Worm (Caenorhabditis elegans) whole organism, late embryonic: Measurements from ENCODE around the gene D1086.3.

Experiments
- F13H6.1 ChIP-seq: sonication (generic microtip); optimal IDR thresholded peaks from 2 replicates; lab custom pipeline; 2016; ENCODE audit warnings: missing genetic modification characterization, missing compliant biosample characterization
- Y22D7AL.16 ChIP-seq: sonication (generic microtip); optimal IDR thresholded peaks from 2 replicates; lab custom pipeline; 2016; ENCODE audit warnings: missing genetic modification characterization, missing compliant biosample characterization
- ceh-18 ChIP-seq: sonication (generic microtip); optimal IDR thresholded peaks from 2 replicates; lab custom pipeline; 2016; ENCODE audit warnings: missing genetic modification characterization, missing compliant biosample characterization
- ceh-24 ChIP-seq: sonication (generic microtip); optimal IDR thresholded peaks from 2 replicates; lab custom pipeline; 2016; ENCODE audit warnings: mild to moderate bottlenecking, missing genetic modification characterization, missing compliant biosample characterization
- ceh-31 ChIP-seq: sonication (generic microtip); optimal IDR thresholded peaks from 2 replicates; lab custom pipeline; 2016; ENCODE audit warnings: missing genetic modification characterization, missing compliant biosample characterization
- ceh-48 ChIP-seq: sonication (generic microtip); optimal IDR thresholded peaks from 2 replicates; lab custom pipeline; 2016; ENCODE audit warnings: missing genetic modification characterization, inconsistent platforms, missing compliant biosample characterization
- elt-4 ChIP-seq: sonication (generic microtip); optimal IDR thresholded peaks from 2 replicates; lab custom pipeline; 2016; ENCODE audit warnings: missing genetic modification characterization, missing compliant biosample characterization
- fkh-10 ChIP-seq: fragments of 150-350 bp; optimal IDR thresholded peaks from 2 replicates; lab custom pipeline; 2014; ENCODE audit warnings: missing biosample characterization, missing genetic modification reagents, missing genetic modification characterization
- hlh-13 ChIP-seq: fragments of 200-800 bp; sonication (Bioruptor generic); optimal IDR thresholded peaks from 2 replicates; lab custom pipeline; 2018; ENCODE audit warnings: mild to moderate bottlenecking, missing genetic modification characterization, missing compliant biosample characterization
- hlh-30 ChIP-seq: sonication (generic microtip); optimal IDR thresholded peaks from 2 replicates; lab custom pipeline; 2017; ENCODE audit warnings: antibody characterized with exemption, missing genetic modification characterization, missing compliant biosample characterization; ENCODE audit not compliant: insufficient read depth
- hlh-6 ChIP-seq: sonication (generic microtip); optimal IDR thresholded peaks from 2 replicates; lab custom pipeline; 2016; ENCODE audit warnings: missing genotype, missing genetic modification characterization, missing compliant biosample characterization
- lim-6 ChIP-seq: sonication (generic microtip); optimal IDR thresholded peaks from 2 replicates; lab custom pipeline; 2016; ENCODE audit warnings: missing genetic modification characterization, missing compliant biosample characterization
- lin-11 ChIP-seq: fragments of 200-800 bp; sonication (Bioruptor generic); optimal IDR thresholded peaks from 2 replicates; lab custom pipeline; 2018; ENCODE audit warnings: mild to moderate bottlenecking, missing genetic modification characterization, missing compliant biosample characterization
- madf-2 ChIP-seq: sonication (generic microtip); optimal IDR thresholded peaks from 2 replicates; lab custom pipeline; 2017; ENCODE audit warnings: missing genetic modification characterization, missing compliant biosample characterization
- nfya-1 ChIP-seq: sonication (generic microtip); optimal IDR thresholded peaks from 2 replicates; lab custom pipeline; 2017; ENCODE audit warnings: missing genetic modification characterization, mild to moderate bottlenecking, missing compliant biosample characterization, antibody characterized with exemption, moderate library complexity
- pha-4 ChIP-seq: fragments of 150-350 bp; optimal IDR thresholded peaks from 2 replicates; lab custom pipeline; 2018; ENCODE audit warnings: missing biosample characterization, missing genetic modification reagents, missing genetic modification characterization
- rnt-1 ChIP-seq: sonication (generic microtip); optimal IDR thresholded peaks from 2 replicates; lab custom pipeline; 2016; ENCODE audit warnings: missing genetic modification characterization, missing compliant biosample characterization
- sox-2 ChIP-seq: fragments of 200-800 bp; sonication (Bioruptor generic); IDR thresholded peaks from 2 replicates; pipeline ENCODE4 v1.3.6; 2022; ENCODE audit warnings: missing genetic modification reagents, missing genetic modification characterization, missing compliant biosample characterization
- tbx-2 ChIP-seq: sonication (generic microtip); optimal IDR thresholded peaks from 2 replicates; lab custom pipeline; 2016; ENCODE audit warnings: missing genetic modification characterization, missing compliant biosample characterization
- unc-3 ChIP-seq, 2 experiments: fragments of 200-800 bp in 1 of 2; sonication (Bioruptor generic) in 1 of 2; sonication (generic microtip) in 1 of 2; conservative IDR thresholded peaks in 1 of 2; optimal IDR thresholded peaks in 1 of 2; 2 replicates each; pipeline versions ENCODE4 v1.3.6 to Lab custom; 2016 to 2022; ENCODE audit warnings: missing compliant biosample characterization in 2 of 2, missing genetic modification characterization in 2 of 2, missing genetic modification reagents in 1 of 2
- unc-42 ChIP-seq: sonication (generic microtip); optimal IDR thresholded peaks from 2 replicates; lab custom pipeline; 2016; ENCODE audit warnings: missing genotype, missing genetic modification characterization, missing compliant biosample characterization
- zip-5 ChIP-seq: sonication (generic microtip); optimal IDR thresholded peaks from 2 replicates; lab custom pipeline; 2016; ENCODE audit warnings: missing genetic modification characterization, missing compliant biosample characterization

The D1086.3 gene

DNA sequence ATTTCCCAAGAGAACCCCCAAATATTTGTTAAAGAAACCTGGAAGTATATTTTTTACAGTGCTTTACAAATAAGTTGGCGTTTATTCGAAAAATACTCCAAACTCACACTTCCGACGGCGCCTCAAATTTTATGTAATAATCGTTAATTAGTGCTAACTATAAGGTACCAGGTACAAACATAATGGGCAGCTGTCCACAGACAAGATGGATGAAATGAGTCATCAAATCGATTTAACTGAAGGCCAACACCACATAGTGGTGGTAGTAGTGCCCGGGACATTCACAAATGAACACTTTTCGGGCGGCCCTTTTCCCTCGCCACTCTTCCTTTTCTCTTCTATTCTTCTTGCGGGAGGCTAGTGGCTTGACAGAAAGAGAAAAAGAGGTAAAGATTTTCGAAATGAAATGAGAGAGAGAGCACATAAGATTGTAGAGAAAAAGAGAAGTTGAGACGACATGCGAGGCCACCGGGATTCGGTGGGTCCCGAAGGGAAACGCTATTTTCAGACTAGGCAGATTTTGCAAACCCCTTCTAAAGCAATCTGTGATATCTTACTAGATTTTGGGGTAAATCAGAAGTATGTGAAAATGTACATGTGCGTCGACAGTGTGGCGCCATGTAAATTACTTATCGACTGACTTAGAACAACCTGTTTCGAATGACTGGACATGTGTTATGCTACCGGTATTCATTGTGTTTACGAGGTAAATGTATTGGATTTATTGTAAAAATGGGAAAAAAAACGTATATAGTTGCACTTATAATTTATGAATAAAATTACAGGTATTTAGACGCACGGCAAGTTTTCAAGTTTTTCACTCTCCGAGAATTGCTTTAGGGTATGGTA is 46.9 kb downstream of the D1086.3 start:
- TF ChIP-seq nfya-1 (tag; lab: Kevin White, UChicago) (peak; percentile 43), ceh-24 (no peak), rnt-1 (tag; lab: Kevin White, UChicago) (peak; percentile 29), tbx-2 (tag; lab: Kevin White, UChicago) (peak; percentile 18), ceh-31 (tag; lab: Kevin White, UChicago) (peak; percentile 35), ceh-48 (tag; lab: Kevin White, UChicago) (peak; percentile 25), zip-5 (no peak), lim-6 (tag; lab: Kevin White, UChicago) (no peak), Y22D7AL.16 (tag; lab: Kevin White, UChicago) (no peak), unc-42 (tag; lab: Kevin White, UChicago) (peak; percentile 23), madf-2 (tag; lab: Kevin White, UChicago) (no peak)
- TF ChIP-seq, all 69 proteins: peak for 6

- TF ChIP-seq ceh-31 (tag; lab: Kevin White, UChicago) (no peak), unc-42 (tag; lab: Kevin White, UChicago) (peak; percentile 94), unc-3 (GFP tag; conservative IDR thresholded peaks at IDR 0.05; lab: Robert Waterston, UW) (no peak), unc-3 (tag; optimal IDR thresholded peaks at IDR 0.05; lab: Kevin White, UChicago) (no peak)
Measured at ce11 chrV:14140733-14141132, 48.1 kb downstream of the D1086.3 start.

DNA sequence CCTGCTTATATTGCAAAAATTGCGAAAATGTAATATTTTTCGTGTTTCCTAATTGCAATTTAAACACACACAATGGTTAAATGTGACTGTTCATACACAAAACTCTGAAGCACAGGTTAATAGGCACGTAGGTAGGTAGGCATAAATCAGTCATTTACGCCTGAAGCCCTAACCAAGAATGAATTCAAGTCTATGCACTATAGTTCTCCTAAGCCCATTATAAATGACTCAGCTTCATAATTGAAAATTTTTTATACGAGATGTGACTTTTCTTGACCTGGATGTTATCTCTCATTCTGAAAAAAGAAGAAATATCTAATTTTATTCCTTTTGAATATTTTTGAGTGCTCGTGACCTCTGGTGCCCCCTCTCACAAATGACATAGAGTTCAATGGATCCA is 49.3 kb downstream of the D1086.3 start:
- no peak for TF ChIP-seq fkh-10 (GFP tag; lab: Kevin White, UChicago)
- no peak for TF ChIP-seq ceh-24
- TF ChIP-seq ceh-18: no peak
- no peak for TF ChIP-seq pha-4
- no peak for TF ChIP-seq sox-2
- no peak for TF ChIP-seq hlh-13
- no peak for TF ChIP-seq hlh-30
- TF ChIP-seq hlh-6 (tag; lab: Kevin White, UChicago): no peak
- no peak for TF ChIP-seq lin-11 (tag; lab: Kevin White, UChicago)
- no peak for TF ChIP-seq F13H6.1 (tag; lab: Kevin White, UChicago)
- no peak for TF ChIP-seq tbx-2 (tag; lab: Kevin White, UChicago)
- no peak for TF ChIP-seq elt-4 (tag; lab: Kevin White, UChicago)
